Worm (Caenorhabditis elegans) whole organism, early embryonic: ENCODE measurements around the gene spp-21.

Experiments
- ceh-36 ChIP-seq: sonication (generic microtip); optimal IDR thresholded peaks from 2 replicates; lab custom pipeline; 2016; ENCODE audit warnings: missing genetic modification characterization, inconsistent platforms, missing compliant biosample characterization
- ets-7 ChIP-seq: sonication (generic microtip); optimal IDR thresholded peaks from 2 replicates; lab custom pipeline; 2016; ENCODE audit warnings: missing genotype, missing genetic modification characterization, missing compliant biosample characterization
- pes-1 ChIP-seq: fragments of 200-800 bp; sonication (Bioruptor generic); IDR thresholded peaks from 2 replicates; pipeline ENCODE4 v1.3.6; 2022; ENCODE audit warnings: missing genetic modification reagents, missing genetic modification characterization, missing compliant biosample characterization

DNA sequence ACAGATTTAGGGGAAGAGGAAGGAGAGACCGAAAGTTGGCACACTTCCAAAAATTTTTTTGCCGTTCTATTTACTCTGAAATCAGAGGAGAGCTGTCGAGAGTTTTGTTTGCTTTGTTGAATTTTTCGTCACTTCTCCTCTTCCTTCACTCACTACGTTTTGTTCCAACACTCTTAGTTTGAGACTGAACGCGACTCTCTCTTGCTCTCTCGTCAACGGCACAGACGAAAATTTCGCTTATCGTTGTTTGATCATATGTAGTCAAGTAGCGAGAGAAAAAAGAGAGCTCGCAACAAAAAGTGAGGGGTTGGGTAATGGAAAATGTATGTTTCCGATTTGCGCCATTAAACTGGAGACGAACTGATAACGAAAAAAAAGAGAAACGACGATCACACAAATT, 7.3 kb upstream of the spp-21 start:
- TF ChIP-seq pes-1 (GFP tag; lab: Robert Waterston, UW) = no peak
- no peak for TF ChIP-seq ets-7 (tag; lab: Kevin White, UChicago)
- TF ChIP-seq ceh-36 (tag; lab: Kevin White, UChicago) = no peak
